Worm (Caenorhabditis elegans): ENCODE data around the gene D1079.1.

The D1079.1 gene

ce11 chrX:4388834-4389409 lies 14.0 kb upstream of the D1079.1 start, which contains the start of gene dpy-23 (continued):
- peak; percentile 73 for TF ChIP-seq pha-4 (GFP tag; IDR thresholded peaks at IDR 0.05)
- TF ChIP-seq pha-4 (tag; optimal IDR thresholded peaks at IDR 0.05): peak; percentile 69
- no peak for TF ChIP-seq tag-97 (GFP tag; IDR thresholded peaks at IDR 0.05)
- TF ChIP-seq nhr-102 (tag; optimal IDR thresholded peaks at IDR 0.05): peak; percentile 67
- no peak for TF ChIP-seq F44E2.7 (GFP tag; IDR thresholded peaks at IDR 0.05)
- TF ChIP-seq php-3 (GFP tag; IDR thresholded peaks at IDR 0.05): no peak
- TF ChIP-seq ztf-7 (tag; optimal IDR thresholded peaks at IDR 0.05): peak; percentile 52
- no peak for TF ChIP-seq pqm-1 (tag; optimal IDR thresholded peaks at IDR 0.05)
- no peak for TF ChIP-seq Y48G9A.11 (GFP tag; IDR thresholded peaks at IDR 0.05)
- no peak for TF ChIP-seq Y105C5A.15 (GFP tag; IDR thresholded peaks at IDR 0.05)
- TF ChIP-seq jun-1 (tag; optimal IDR thresholded peaks at IDR 0.05): peak; percentile 82
- peak; percentile 67; the same call in 1 of the 2 replicates for TF ChIP-seq zfp-3 (GFP tag; conservative IDR thresholded peaks at IDR 0.05)
- TF ChIP-seq ama-1 (optimal IDR thresholded peaks at IDR 0.05): no peak
- TF ChIP-seq lsy-2 (tag; optimal IDR thresholded peaks at IDR 0.05): peak; percentile 80 to 89
- no peak for TF ChIP-seq daf-19 (GFP tag; conservative IDR thresholded peaks at IDR 0.05)
- peak; percentile 96 for TF ChIP-seq dve-1 (tag; optimal IDR thresholded peaks at IDR 0.05; ENCODE audit: insufficient read depth)
- TF ChIP-seq daf-12 (tag; optimal IDR thresholded peaks at IDR 0.05): no peak
- 0 out of 2 replicates have a peak, but pooled peaks have one; percentile 49 for TF ChIP-seq lin-1 (GFP tag; IDR thresholded peaks at IDR 0.05)
- TF ChIP-seq F26F4.8 (GFP tag; conservative IDR thresholded peaks at IDR 0.05): no peak
- TF ChIP-seq nhr-111 (GFP tag; optimal IDR thresholded peaks at IDR 0.05): no peak
- no peak for TF ChIP-seq unc-39 (tag; optimal IDR thresholded peaks at IDR 0.05)
- 0 out of 2 replicates have a peak, but pooled peaks have one; percentile 41 for TF ChIP-seq mdt-29 (GFP tag; IDR thresholded peaks at IDR 0.05)
- TF ChIP-seq nhr-42 (GFP tag; IDR thresholded peaks at IDR 0.05): peak; percentile 77; the same call in 1 of the 2 replicates
- TF ChIP-seq hlh-11 (tag; optimal IDR thresholded peaks at IDR 0.05): peak; percentile 98
- no peak for TF ChIP-seq lin-39 (tag; optimal IDR thresholded peaks at IDR 0.05)
- no peak for TF ChIP-seq D1046.2 (GFP tag; IDR thresholded peaks at IDR 0.05)
- TF ChIP-seq attf-4 (tag; optimal IDR thresholded peaks at IDR 0.05): no peak
- TF ChIP-seq hif-1 (tag; optimal IDR thresholded peaks at IDR 0.05): peak in 1 of 2 experiments; percentile 80
- peak; percentile 54 for TF ChIP-seq spr-1 (tag; optimal IDR thresholded peaks at IDR 0.05)
- peak; percentile 60 for TF ChIP-seq lin-38 (GFP tag; IDR thresholded peaks at IDR 0.05)
- TF ChIP-seq skn-1 (tag; optimal IDR thresholded peaks at IDR 0.05): no peak
- no peak for TF ChIP-seq fos-1 (tag; optimal IDR thresholded peaks at IDR 0.05)
- TF ChIP-seq spr-3 (GFP tag; optimal IDR thresholded peaks at IDR 0.05): no peak
- TF ChIP-seq hmg-1.1 (GFP tag; IDR thresholded peaks at IDR 0.05): peak; percentile 93
- TF ChIP-seq ceh-82 (tag; optimal IDR thresholded peaks at IDR 0.05): no peak
- peak; percentile 1 to 47 for TF ChIP-seq daf-16 (GFP tag; optimal IDR thresholded peaks at IDR 0.05)
- peak; percentile 73 for TF ChIP-seq daf-16 (tag; optimal IDR thresholded peaks at IDR 0.05)
- peak; percentile 82 for TF ChIP-seq mes-2 (tag; optimal IDR thresholded peaks at IDR 0.05; ENCODE audit: poor library complexity, severe bottlenecking)
- no peak for TF ChIP-seq snpc-1.2 (GFP tag; IDR thresholded peaks at IDR 0.05)
- TF ChIP-seq zfp-2 (tag; optimal IDR thresholded peaks at IDR 0.05): peak; percentile 27
- TF ChIP-seq aha-1 (tag): peak; percentile 99
- peak; percentile 78 to 90 for TF ChIP-seq mdl-1 (tag; optimal IDR thresholded peaks at IDR 0.05)
- no peak for TF ChIP-seq sdz-12 (GFP tag; optimal IDR thresholded peaks at IDR 0.05)
- TF ChIP-seq dmd-8 (GFP tag; IDR thresholded peaks at IDR 0.05): no peak
- no peak for TF ChIP-seq lin-29 (GFP tag; IDR thresholded peaks at IDR 0.05)
- peak; percentile 49; the same call in 1 of the 2 replicates for TF ChIP-seq nhr-41 (GFP tag; IDR thresholded peaks at IDR 0.05)
- peak; percentile 94 for TF ChIP-seq ctbp-1 (GFP tag; IDR thresholded peaks at IDR 0.05)
- TF ChIP-seq nhr-77 (tag; optimal IDR thresholded peaks at IDR 0.05): peak; percentile 89
- TF ChIP-seq zip-11 (GFP tag; IDR thresholded peaks at IDR 0.05): no peak
- peak; percentile 86 for TF ChIP-seq tra-1 (GFP tag; IDR thresholded peaks at IDR 0.05)
- peak; percentile 82 for TF ChIP-seq madf-9 (GFP tag; conservative IDR thresholded peaks at IDR 0.05)
- no peak for TF ChIP-seq ZK546.5 (tag; optimal IDR thresholded peaks at IDR 0.05)
